In the genomic region with DNA sequence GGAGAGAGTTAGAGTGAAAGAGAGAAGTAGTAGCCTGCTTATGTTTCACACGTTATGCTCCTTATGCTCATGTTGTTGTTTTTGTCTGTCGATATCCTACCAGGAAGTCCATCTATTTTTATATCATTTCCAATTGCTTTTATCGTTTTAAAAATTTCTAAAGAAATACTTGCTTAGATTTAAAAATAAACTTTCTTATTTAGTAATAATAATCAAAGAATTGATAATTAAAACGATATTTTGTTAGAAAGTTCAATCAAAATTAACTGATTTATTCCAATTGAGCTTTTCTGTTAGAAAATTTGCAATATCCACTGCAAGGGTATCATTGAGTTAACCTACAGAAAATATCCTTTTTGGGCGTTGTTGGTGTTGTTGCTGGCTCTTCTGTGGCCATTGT, we compare ENCODE assay signal across 1 fruit fly cellular context.
TF ChIP-seq lines count a peak whose summit lies in the region.

No protein-coding gene starts in this region.

TF ChIP-seq in whole organism, embryonic, 481 proteins besides CTCF, POLR2A, EP300 and RAD21 (continued from another document):
- TF ChIP-seq HLH54F (GFP tag; optimal IDR thresholded peaks at IDR 0.05; lab: Kevin White, UChicago) (no peak), CG1792 (GFP tag; optimal IDR thresholded peaks at IDR 0.05; lab: Kevin White, UChicago) (no peak), CG2678 (tag; optimal IDR thresholded peaks at IDR 0.05; lab: Kevin White, UChicago) (peak; percentile 67), Sox100B (GFP tag; optimal IDR thresholded peaks at IDR 0.05; lab: Kevin White, UChicago) (peak; percentile 11), Oli (tag; optimal IDR thresholded peaks at IDR 0.05; lab: Kevin White, UChicago) (peak; percentile 5), schlank (tag; optimal IDR thresholded peaks at IDR 0.05; lab: Kevin White, UChicago) (no peak), ATbp (GFP tag; optimal IDR thresholded peaks at IDR 0.05; lab: Kevin White, UChicago) (no peak), bigmax (GFP tag; optimal IDR thresholded peaks at IDR 0.05; lab: Kevin White, UChicago) (no peak), CG17359 (tag; optimal IDR thresholded peaks at IDR 0.05; lab: Kevin White, UChicago) (no peak), NK7.1 (GFP tag; optimal IDR thresholded peaks at IDR 0.05; lab: Kevin White, UChicago) (no peak), CG18764 (GFP tag; optimal IDR thresholded peaks at IDR 0.05; lab: Kevin White, UChicago) (no peak), sc (optimal IDR thresholded peaks at IDR 0.05; lab: Kevin White, UChicago) (no peak), sc (GFP tag; optimal IDR thresholded peaks at IDR 0.05; lab: Kevin White, UChicago) (no peak), vnd (GFP tag; IDR thresholded peaks at IDR 0.05; lab: Robert Waterston, UW; ENCODE audit: partially characterized antibody) (no peak), ewg (GFP tag; optimal IDR thresholded peaks at IDR 0.05; lab: Kevin White, UChicago) (peak; percentile 51), mld (GFP tag; IDR thresholded peaks at IDR 0.05; lab: Robert Waterston, UW; ENCODE audit: partially characterized antibody) (no peak), HLH4C (GFP tag; IDR thresholded peaks at IDR 0.05; lab: Robert Waterston, UW; ENCODE audit: partially characterized antibody) (no peak), CG17361 (GFP tag; IDR thresholded peaks at IDR 0.05; lab: Robert Waterston, UW) (no peak), ap (GFP tag; IDR thresholded peaks at IDR 0.05; lab: Robert Waterston, UW) (no peak), Opbp (GFP tag; IDR thresholded peaks at IDR 0.05; lab: Robert Waterston, UW; ENCODE audit: partially characterized antibody) (no peak), CG16779 (GFP tag; IDR thresholded peaks at IDR 0.05; lab: Robert Waterston, UW) (no peak), org-1 (GFP tag; optimal IDR thresholded peaks at IDR 0.05; lab: Kevin White, UChicago) (no peak), D19A (tag; optimal IDR thresholded peaks at IDR 0.05; lab: Kevin White, UChicago) (peak; percentile 83), CG7271 (tag; optimal IDR thresholded peaks at IDR 0.05; lab: Kevin White, UChicago) (no peak), lab (GFP tag; optimal IDR thresholded peaks at IDR 0.05; lab: Kevin White, UChicago) (peak; percentile 38), PHDP (tag; optimal IDR thresholded peaks at IDR 0.05; lab: Kevin White, UChicago) (peak; percentile 10), gem (tag; optimal IDR thresholded peaks at IDR 0.05; lab: Kevin White, UChicago) (peak; percentile 56), CoRest (tag; optimal IDR thresholded peaks at IDR 0.05; lab: Kevin White, UChicago) (peak; percentile 30), pzg (GFP tag; optimal IDR thresholded peaks at IDR 0.05; lab: Kevin White, UChicago) (no peak), CG13775 (GFP tag; optimal IDR thresholded peaks at IDR 0.05; lab: Kevin White, UChicago) (no peak), ems (GFP tag; optimal IDR thresholded peaks at IDR 0.05; lab: Kevin White, UChicago) (no peak), CG14050 (GFP tag; IDR thresholded peaks at IDR 0.05; lab: Robert Waterston, UW) (no peak), dysf (GFP tag; IDR thresholded peaks at IDR 0.05; lab: Robert Waterston, UW) (peak; percentile 44; the same call in 2 of the 3 replicates), Mad (GFP tag; optimal IDR thresholded peaks at IDR 0.05; lab: Kevin White, UChicago) (no peak), B-H1 (GFP tag; IDR thresholded peaks at IDR 0.05; lab: Robert Waterston, UW) (no peak), Dip3 (GFP tag; optimal IDR thresholded peaks at IDR 0.05; lab: Kevin White, UChicago) (no peak), sug (tag; optimal IDR thresholded peaks at IDR 0.05; lab: Kevin White, UChicago) (peak; percentile 4), Hr51 (GFP tag; optimal IDR thresholded peaks at IDR 0.05; lab: Kevin White, UChicago) (peak in 1 of 2 experiments; percentile 52), CG1529 (GFP tag; optimal IDR thresholded peaks at IDR 0.05; lab: Kevin White, UChicago) (no peak), MBD-R2 (GFP tag; IDR thresholded peaks at IDR 0.05; lab: Robert Waterston, UW) (no peak), CG10267 (tag; optimal IDR thresholded peaks at IDR 0.05; lab: Kevin White, UChicago) (no peak), abd-A (tag; optimal IDR thresholded peaks at IDR 0.05; lab: Kevin White, UChicago) (peak; percentile 20), CG11695 (GFP tag; IDR thresholded peaks at IDR 0.05; lab: Robert Waterston, UW) (no peak), Doc3 (GFP tag; IDR thresholded peaks at IDR 0.05; lab: Robert Waterston, UW; ENCODE audit: partially characterized antibody) (no peak), CG11085 (GFP tag; IDR thresholded peaks at IDR 0.05; lab: Robert Waterston, UW) (no peak), ci (GFP tag; IDR thresholded peaks at IDR 0.05; lab: Robert Waterston, UW) (no peak), CG3726 (GFP tag; IDR thresholded peaks at IDR 0.05; lab: Robert Waterston, UW) (no peak), CG15514 (GFP tag; optimal IDR thresholded peaks at IDR 0.05; lab: Kevin White, UChicago) (no peak), tio (GFP tag; optimal IDR thresholded peaks at IDR 0.05; lab: Kevin White, UChicago) (no peak), onecut (GFP tag; IDR thresholded peaks at IDR 0.05; lab: Robert Waterston, UW) (no peak), ken (GFP tag; IDR thresholded peaks at IDR 0.05; lab: Robert Waterston, UW) (no peak), her (GFP tag; optimal IDR thresholded peaks at IDR 0.05; lab: Kevin White, UChicago) (no peak), cwo (GFP tag; optimal IDR thresholded peaks at IDR 0.05; lab: Kevin White, UChicago) (peak; percentile 22), da (GFP tag; optimal IDR thresholded peaks at IDR 0.05; lab: Kevin White, UChicago) (no peak), Lhr (GFP tag; optimal IDR thresholded peaks at IDR 0.05; lab: Kevin White, UChicago) (no peak), ac (GFP tag; optimal IDR thresholded peaks at IDR 0.05; lab: Kevin White, UChicago) (no peak), CG6813 (GFP tag; optimal IDR thresholded peaks at IDR 0.05; lab: Kevin White, UChicago) (no peak), tap (tag; optimal IDR thresholded peaks at IDR 0.05; lab: Kevin White, UChicago) (no peak), CG7357 (GFP tag; IDR thresholded peaks at IDR 0.05; lab: Robert Waterston, UW) (no peak), kni (GFP tag; optimal IDR thresholded peaks at IDR 0.05; lab: Kevin White, UChicago) (no peak), CG30020 (tag; optimal IDR thresholded peaks at IDR 0.05; lab: Kevin White, UChicago) (no peak), exex (tag; optimal IDR thresholded peaks at IDR 0.05; lab: Kevin White, UChicago) (no peak), CG1647 (GFP tag; optimal IDR thresholded peaks at IDR 0.05; lab: Kevin White, UChicago) (no peak), CG6854 (GFP tag; optimal IDR thresholded peaks at IDR 0.05; lab: Kevin White, UChicago) (no peak), CG11504 (tag; optimal IDR thresholded peaks at IDR 0.05; lab: Kevin White, UChicago) (peak; percentile 54), Ravus (GFP tag; IDR thresholded peaks at IDR 0.05; lab: Robert Waterston, UW) (no peak), CG13894 (tag; optimal IDR thresholded peaks at IDR 0.05; lab: Kevin White, UChicago) (peak; percentile 13), D19B (GFP tag; optimal IDR thresholded peaks at IDR 0.05; lab: Kevin White, UChicago) (no peak), CG12659 (GFP tag; optimal IDR thresholded peaks at IDR 0.05; lab: Kevin White, UChicago) (peak; percentile 8), hb (GFP tag; IDR thresholded peaks at IDR 0.05; lab: Robert Waterston, UW; ENCODE audit: partially characterized antibody) (no peak), Spps (tag; optimal IDR thresholded peaks at IDR 0.05; lab: Kevin White, UChicago) (no peak), CG9609 (GFP tag; optimal IDR thresholded peaks at IDR 0.05; lab: Kevin White, UChicago) (no peak), CG10321 (GFP tag; IDR thresholded peaks at IDR 0.05; lab: Robert Waterston, UW) (no peak), Lim3 (GFP tag; IDR thresholded peaks at IDR 0.05; lab: Robert Waterston, UW) (no peak), Dek (tag; optimal IDR thresholded peaks at IDR 0.05; lab: Kevin White, UChicago) (peak; percentile 6), CG13296 (GFP tag; optimal IDR thresholded peaks at IDR 0.05; lab: Kevin White, UChicago) (peak; percentile 41), Fer1 (GFP tag; optimal IDR thresholded peaks at IDR 0.05; lab: Kevin White, UChicago) (peak; percentile 65), ftz-f1 (GFP tag; optimal IDR thresholded peaks at IDR 0.05; lab: Kevin White, UChicago) (no peak), br (optimal IDR thresholded peaks at IDR 0.05; lab: Kevin White, UChicago) (no peak), Trl (optimal IDR thresholded peaks at IDR 0.05; lab: Kevin White, UChicago) (peak in 1 of 2 experiments; percentile 51), Trl (GFP tag; optimal IDR thresholded peaks at IDR 0.05; lab: Kevin White, UChicago) (no peak), CG10209 (GFP tag; optimal IDR thresholded peaks at IDR 0.05; lab: Kevin White, UChicago) (no peak), row (GFP tag; IDR thresholded peaks at IDR 0.05; lab: Robert Waterston, UW) (peak; percentile 66), ttk (GFP tag; IDR thresholded peaks at IDR 0.05; lab: Robert Waterston, UW) (no peak), D (optimal IDR thresholded peaks at IDR 0.05; lab: Kevin White, UChicago) (no peak), D (GFP tag; optimal IDR thresholded peaks at IDR 0.05; lab: Kevin White, UChicago) (no peak), stc (GFP tag; IDR thresholded peaks at IDR 0.05; lab: Robert Waterston, UW) (no peak), lov (optimal IDR thresholded peaks at IDR 0.05; lab: Kevin White, UChicago) (no peak), lov (GFP tag; IDR thresholded peaks at IDR 0.05; lab: Robert Waterston, UW) (no peak), CG18599 (GFP tag; optimal IDR thresholded peaks at IDR 0.05; lab: Kevin White, UChicago) (peak; percentile 75), CG15269 (tag; optimal IDR thresholded peaks at IDR 0.05; lab: Kevin White, UChicago) (peak; percentile 27), CG34224 (GFP tag; IDR thresholded peaks at IDR 0.05; lab: Robert Waterston, UW; ENCODE audit: partially characterized antibody) (no peak), Dad (GFP tag; optimal IDR thresholded peaks at IDR 0.05; lab: Kevin White, UChicago) (no peak), grau (tag; optimal IDR thresholded peaks at IDR 0.05; lab: Kevin White, UChicago) (peak; percentile 52), otp (GFP tag; IDR thresholded peaks at IDR 0.05; lab: Robert Waterston, UW) (no peak), scrt (GFP tag; optimal IDR thresholded peaks at IDR 0.05; lab: Kevin White, UChicago) (peak; percentile 14), Med (GFP tag; lab: Kevin White, UChicago) (no peak), dmrt11E (tag; optimal IDR thresholded peaks at IDR 0.05; lab: Kevin White, UChicago) (no peak), yki (optimal IDR thresholded peaks at IDR 0.05; lab: Kevin White, UChicago) (no peak), Antp (GFP tag; optimal IDR thresholded peaks at IDR 0.05; lab: Kevin White, UChicago) (no peak), Adf1 (GFP tag; IDR thresholded peaks at IDR 0.05; lab: Robert Waterston, UW) (no peak), esg (GFP tag; conservative IDR thresholded peaks at IDR 0.05; lab: Robert Waterston, UW) (no peak), vvl (GFP tag; IDR thresholded peaks at IDR 0.05; lab: Robert Waterston, UW) (no peak), CG11398 (GFP tag; optimal IDR thresholded peaks at IDR 0.05; lab: Kevin White, UChicago) (no peak), CG8388 (GFP tag; optimal IDR thresholded peaks at IDR 0.05; lab: Kevin White, UChicago) (no peak), Dref (GFP tag; IDR thresholded peaks at IDR 0.05; lab: Robert Waterston, UW) (no peak), CG2120 (GFP tag; optimal IDR thresholded peaks at IDR 0.05; lab: Kevin White, UChicago) (peak; percentile 15), Ets65A (GFP tag; lab: Kevin White, UChicago) (no peak), bowl (GFP tag; IDR thresholded peaks at IDR 0.05; lab: Robert Waterston, UW) (no peak), CG12071 (GFP tag; optimal IDR thresholded peaks at IDR 0.05; lab: Kevin White, UChicago) (no peak), gce (GFP tag; IDR thresholded peaks at IDR 0.05; lab: Robert Waterston, UW) (no peak), CG31441 (GFP tag; IDR thresholded peaks at IDR 0.05; lab: Robert Waterston, UW) (0 out of 2 replicates have a peak, but pooled peaks have one; percentile 17), CG10147 (GFP tag; optimal IDR thresholded peaks at IDR 0.05; lab: Kevin White, UChicago) (peak; percentile 28), pan (optimal IDR thresholded peaks at IDR 0.05; lab: Kevin White, UChicago) (no peak), pan (GFP tag; optimal IDR thresholded peaks at IDR 0.05 in 1 of 2, IDR thresholded peaks at IDR 0.05 in 1 of 2) (no peak), repo (GFP tag; optimal IDR thresholded peaks at IDR 0.05; lab: Kevin White, UChicago) (no peak), CG3281 (GFP tag; optimal IDR thresholded peaks at IDR 0.05; lab: Kevin White, UChicago) (peak; percentile 24), Sry-β (GFP tag; optimal IDR thresholded peaks at IDR 0.05; lab: Kevin White, UChicago) (no peak), cg (GFP tag; optimal IDR thresholded peaks at IDR 0.05; lab: Kevin White, UChicago) (no peak), CG32767 (GFP tag; IDR thresholded peaks at IDR 0.05; lab: Robert Waterston, UW) (no peak), H15 (GFP tag; IDR thresholded peaks at IDR 0.05; lab: Robert Waterston, UW) (no peak), E2f2 (GFP tag; IDR thresholded peaks at IDR 0.05; lab: Robert Waterston, UW) (no peak), CG13424 (tag; optimal IDR thresholded peaks at IDR 0.05; lab: Kevin White, UChicago) (peak; percentile 31), mam (GFP tag; optimal IDR thresholded peaks at IDR 0.05; lab: Kevin White, UChicago) (no peak), CG18011 (GFP tag; optimal IDR thresholded peaks at IDR 0.05; lab: Kevin White, UChicago) (no peak), CG1603 (tag; optimal IDR thresholded peaks at IDR 0.05; lab: Kevin White, UChicago) (no peak), run (tag; optimal IDR thresholded peaks at IDR 0.05; lab: Kevin White, UChicago) (no peak), Neu2 (GFP tag; optimal IDR thresholded peaks at IDR 0.05; lab: Kevin White, UChicago; ENCODE audit: borderline replicate concordance) (no peak), CG7839 (tag; optimal IDR thresholded peaks at IDR 0.05; lab: Kevin White, UChicago) (peak; percentile 53), ham (GFP tag; IDR thresholded peaks at IDR 0.05; lab: Robert Waterston, UW) (no peak), Camta (GFP tag; optimal IDR thresholded peaks at IDR 0.05; lab: Kevin White, UChicago) (no peak), Fer3 (tag; optimal IDR thresholded peaks at IDR 0.05; lab: Kevin White, UChicago) (peak; percentile 19), CG18262 (tag; optimal IDR thresholded peaks at IDR 0.05; lab: Kevin White, UChicago) (peak; percentile 1), dmrt99B (tag; optimal IDR thresholded peaks at IDR 0.05; lab: Kevin White, UChicago) (peak; percentile 53)
TF ChIP-seq in whole organism, embryonic: peak in this region for 39.
